Fruit fly (Drosophila melanogaster) whole organism, embryonic: Measurements from ENCODE around the gene SppL.
A peak's percentile ranks its signal among the peaks of the same experiment; 100 is the strongest.

ENCODE experiments used
- CG10147 ChIP-seq: fragments of 200-800 bp; sonication (Bioruptor generic); optimal IDR thresholded peaks from 2 replicates; lab custom pipeline; 2019; ENCODE audit warnings: missing biosample characterization, mild to moderate bottlenecking, missing genetic modification characterization, moderate library complexity
- CG1024 ChIP-seq: fragments of 200-800 bp; sonication (Bioruptor generic); IDR thresholded peaks from 2 replicates; pipeline ENCODE4 v1.3.6; 2022; ENCODE audit warnings: missing biosample characterization, missing genetic modification characterization
- CG10366 ChIP-seq: fragments of 200-800 bp; sonication (Bioruptor generic); IDR thresholded peaks from 2 replicates; pipeline ENCODE4 v1.3.6; 2022; ENCODE audit warnings: missing biosample characterization, missing genetic modification characterization
- CG10431 ChIP-seq: fragments of 200-800 bp; sonication (Bioruptor generic); optimal IDR thresholded peaks from 3 replicates; lab custom pipeline; 2018; ENCODE audit warnings: missing biosample characterization, mild to moderate bottlenecking, missing genetic modification characterization
- CG10979 ChIP-seq: fragments of 200-800 bp; sonication (Bioruptor generic); optimal IDR thresholded peaks from 2 replicates; lab custom pipeline; 2018; ENCODE audit warnings: missing biosample characterization, mild to moderate bottlenecking, missing genetic modification characterization, moderate library complexity
- CG13296 ChIP-seq: fragments of 200-800 bp; sonication (Bioruptor generic); optimal IDR thresholded peaks from 3 replicates; lab custom pipeline; 2018; ENCODE audit warnings: missing biosample characterization, mild to moderate bottlenecking, missing genetic modification characterization
- CG14441 ChIP-seq: fragments of 200-800 bp; sonication (Bioruptor generic); IDR thresholded peaks from 2 replicates; pipeline ENCODE4 v1.3.6; 2022; ENCODE audit warnings: missing biosample characterization, missing genetic modification characterization
- CG14860 ChIP-seq: fragments of 200-800 bp; sonication (Bioruptor generic); IDR thresholded peaks from 3 replicates; pipeline ENCODE4 v1.3.6; 2022; ENCODE audit warnings: missing biosample characterization, missing genetic modification characterization; ENCODE audit not compliant: partially characterized antibody
- CG1647 ChIP-seq: fragments of 200-800 bp; sonication (Bioruptor generic); optimal IDR thresholded peaks from 3 replicates; lab custom pipeline; 2016; ENCODE audit warnings: missing biosample characterization, missing genetic modification characterization
- CG17328 ChIP-seq: fragments of 200-800 bp; sonication (Bioruptor generic); IDR thresholded peaks from 2 replicates; pipeline ENCODE4 v1.3.6; 2022; ENCODE audit warnings: missing biosample characterization, missing genetic modification characterization
- CG17361 ChIP-seq: fragments of 200-800 bp; sonication (Bioruptor generic); IDR thresholded peaks from 3 replicates; pipeline ENCODE4 v1.3.6; 2022; ENCODE audit warnings: missing biosample characterization, missing genetic modification characterization
- CG18476 ChIP-seq: fragments of 200-800 bp; sonication (Bioruptor generic); optimal IDR thresholded peaks from 2 replicates; lab custom pipeline; 2016; ENCODE audit warnings: missing biosample characterization, mild to moderate bottlenecking, missing genetic modification characterization
- CG2120 ChIP-seq: fragments of 200-800 bp; sonication (Bioruptor generic); optimal IDR thresholded peaks from 3 replicates; lab custom pipeline; 2016; ENCODE audit warnings: missing biosample characterization, missing genetic modification characterization
- CG2199 ChIP-seq: fragments of 200-800 bp; sonication (Bioruptor generic); IDR thresholded peaks from 3 replicates; pipeline ENCODE4 v1.3.6; 2022; ENCODE audit warnings: missing biosample characterization, missing genetic modification characterization
- CG30403 ChIP-seq: fragments of 200-800 bp; sonication (Bioruptor generic); optimal IDR thresholded peaks from 3 replicates; lab custom pipeline; 2016; ENCODE audit warnings: missing biosample characterization, missing genetic modification characterization
- CG31441 ChIP-seq: fragments of 200-800 bp; sonication (Bioruptor generic); IDR thresholded peaks from 2 replicates; pipeline ENCODE4 v1.3.6; 2022; ENCODE audit warnings: missing biosample characterization, missing genetic modification characterization
- CG32532 ChIP-seq: fragments of 200-800 bp; sonication (Bioruptor generic); IDR thresholded peaks from 2 replicates; pipeline ENCODE4 v1.3.6; 2022; ENCODE audit warnings: missing biosample characterization, missing genetic modification characterization
- CG3726 ChIP-seq: fragments of 200-800 bp; sonication (Bioruptor generic); IDR thresholded peaks from 3 replicates; pipeline ENCODE4, ENCODE4 v1.3.6; 2022; ENCODE audit warnings: missing biosample characterization, missing genetic modification characterization
- CG6254 ChIP-seq: fragments of 200-800 bp; sonication (Bioruptor generic); optimal IDR thresholded peaks from 3 replicates; lab custom pipeline; 2017; ENCODE audit warnings: mild to moderate bottlenecking, missing biosample characterization, missing genetic modification reagents, missing genetic modification characterization
- CG7839 ChIP-seq: fragments of 200-800 bp; sonication (Bioruptor generic); optimal IDR thresholded peaks from 3 replicates; lab custom pipeline; 2018; ENCODE audit warnings: missing biosample characterization, mild to moderate bottlenecking, missing genetic modification characterization, moderate library complexity
- CG8290 ChIP-seq, 3 experiments: fragments of 200-800 bp; sonication (Bioruptor generic); optimal IDR thresholded peaks; 2 replicates each; lab custom pipeline; 2016 to 2019; ENCODE audit warnings: missing biosample characterization in 3 of 3, missing genetic modification characterization in 3 of 3, mild to moderate bottlenecking in 2 of 3, moderate library complexity in 1 of 3
- CG8924 ChIP-seq: fragments of 200-800 bp; optimal IDR thresholded peaks from 3 replicates; lab custom pipeline; 2019; ENCODE audit warnings: missing biosample characterization, mild to moderate bottlenecking, missing genetic modification characterization, moderate library complexity
- CG9437 ChIP-seq: fragments of 200-800 bp; sonication (Bioruptor generic); optimal IDR thresholded peaks from 2 replicates; lab custom pipeline; 2018; ENCODE audit warnings: missing biosample characterization, mild to moderate bottlenecking, missing genetic modification characterization
- CoRest ChIP-seq: fragments of 200-800 bp; sonication (Bioruptor generic); optimal IDR thresholded peaks from 3 replicates; lab custom pipeline; 2018; ENCODE audit warnings: missing biosample characterization, mild to moderate bottlenecking, missing genetic modification characterization, moderate library complexity
- Doc2 ChIP-seq: fragments of 200-800 bp; sonication (Bioruptor generic); IDR thresholded peaks from 2 replicates; pipeline ENCODE4 v1.3.6; 2022; ENCODE audit warnings: missing biosample characterization, missing genetic modification characterization
- HHEX ChIP-seq: fragments of 200-800 bp; sonication (Bioruptor generic); optimal IDR thresholded peaks from 3 replicates; lab custom pipeline; 2017; ENCODE audit warnings: missing biosample characterization, mild to moderate bottlenecking, missing genetic modification characterization, missing genetic modification reagents
- Nf-YB ChIP-seq: fragments of 200-800 bp; sonication (Bioruptor generic); optimal IDR thresholded peaks from 3 replicates; lab custom pipeline; 2019; ENCODE audit warnings: missing biosample characterization, mild to moderate bottlenecking, missing genetic modification characterization, moderate library complexity
- Poxn ChIP-seq: fragments of 200-800 bp; sonication (Bioruptor generic); IDR thresholded peaks from 2 replicates; pipeline ENCODE4 v1.3.6; 2022; ENCODE audit warnings: missing biosample characterization, missing genetic modification characterization
- Rfx ChIP-seq: fragments of 200-800 bp; sonication (Bioruptor generic); IDR thresholded peaks from 2 replicates; pipeline ENCODE4 v1.3.6; 2022; ENCODE audit warnings: missing biosample characterization, missing genetic modification characterization
- Spps ChIP-seq: fragments of 200-800 bp; sonication (Bioruptor generic); optimal IDR thresholded peaks from 2 replicates; lab custom pipeline; 2018; ENCODE audit warnings: missing biosample characterization, mild to moderate bottlenecking, missing genetic modification characterization
- TFAM ChIP-seq: fragments of 200-800 bp; sonication (Bioruptor generic); optimal IDR thresholded peaks from 2 replicates; lab custom pipeline; 2017; ENCODE audit warnings: missing biosample characterization, missing genetic modification characterization, inconsistent platforms
- Xbp1 ChIP-seq: fragments of 200-800 bp; sonication (Bioruptor generic); optimal IDR thresholded peaks from 3 replicates; lab custom pipeline; 2016; ENCODE audit warnings: missing biosample characterization, mild to moderate bottlenecking, missing genetic modification characterization
- Xrp1 ChIP-seq: fragments of 200-800 bp; sonication (Bioruptor generic); IDR thresholded peaks from 2 replicates; pipeline ENCODE4 v1.3.6; 2022; ENCODE audit warnings: missing biosample characterization, missing genetic modification characterization
- ash1 ChIP-seq: fragments of 200-800 bp; sonication (Bioruptor generic); optimal IDR thresholded peaks from 2 replicates; lab custom pipeline; 2018; ENCODE audit warnings: missing biosample characterization, mild to moderate bottlenecking, missing genetic modification characterization
- btn ChIP-seq: fragments of 200-800 bp; sonication (Bioruptor generic); optimal IDR thresholded peaks from 2 replicates; lab custom pipeline; 2016; ENCODE audit warnings: missing biosample characterization, missing genetic modification characterization
- cad ChIP-seq: fragments of >200 bp; optimal IDR thresholded peaks from 2 replicates; lab custom pipeline; 2017; ENCODE audit warnings: missing biosample characterization, missing genetic modification characterization
- chinmo ChIP-seq: fragments of 200-800 bp; sonication (Bioruptor generic); IDR thresholded peaks from 4 replicates; pipeline ENCODE4 v1.3.6; 2022; ENCODE audit warnings: missing biosample characterization, missing genetic modification characterization; ENCODE audit not compliant: partially characterized antibody
- dimm ChIP-seq: fragments of 200-800 bp; sonication (Bioruptor generic); IDR thresholded peaks from 2 replicates; pipeline ENCODE4 v1.3.6; 2022; ENCODE audit warnings: missing biosample characterization, missing genetic modification characterization
- dmrt11E ChIP-seq: fragments of 200-800 bp; sonication (Bioruptor generic); optimal IDR thresholded peaks from 3 replicates; lab custom pipeline; 2018; ENCODE audit warnings: missing biosample characterization, mild to moderate bottlenecking, missing genetic modification characterization, moderate library complexity
- ewg ChIP-seq: fragments of 200-800 bp; sonication (Bioruptor generic); optimal IDR thresholded peaks from 3 replicates; lab custom pipeline; 2017; ENCODE audit warnings: mild to moderate bottlenecking, missing biosample characterization, missing genetic modification reagents, missing genetic modification characterization
- gem ChIP-seq: fragments of 200-800 bp; sonication (Bioruptor generic); optimal IDR thresholded peaks from 2 replicates; lab custom pipeline; 2019; ENCODE audit warnings: missing biosample characterization, mild to moderate bottlenecking, missing genetic modification characterization, moderate library complexity
- h ChIP-seq: fragments of >200 bp; optimal IDR thresholded peaks from 2 replicates; lab custom pipeline; 2017
- kah ChIP-seq: fragments of 200-800 bp; sonication (Bioruptor generic); optimal IDR thresholded peaks from 2 replicates; lab custom pipeline; 2018; ENCODE audit warnings: missing biosample characterization, mild to moderate bottlenecking, missing genetic modification characterization
- klu ChIP-seq: fragments of 200-800 bp; sonication (Bioruptor generic); IDR thresholded peaks from 2 replicates; pipeline ENCODE4 v1.3.6; 2022; ENCODE audit warnings: missing biosample characterization, missing genetic modification characterization
- oc ChIP-seq: fragments of 200-800 bp; sonication (Bioruptor generic); optimal IDR thresholded peaks from 2 replicates; lab custom pipeline; 2018; ENCODE audit warnings: missing biosample characterization, mild to moderate bottlenecking, missing genetic modification characterization, moderate library complexity
- pb ChIP-seq: fragments of 200-800 bp; sonication (Bioruptor generic); optimal IDR thresholded peaks from 3 replicates; lab custom pipeline; 2016; ENCODE audit warnings: missing biosample characterization, missing genetic modification characterization
- pum ChIP-seq: fragments of 200-800 bp; sonication (Bioruptor generic); optimal IDR thresholded peaks from 2 replicates; lab custom pipeline; 2016; ENCODE audit warnings: missing biosample characterization, missing genetic modification characterization
- pzg ChIP-seq: fragments of 200-800 bp; sonication (Bioruptor generic); optimal IDR thresholded peaks from 3 replicates; lab custom pipeline; 2018; ENCODE audit warnings: missing biosample characterization, mild to moderate bottlenecking, missing genetic modification characterization, moderate library complexity
- row ChIP-seq: fragments of 200-800 bp; sonication (Bioruptor generic); IDR thresholded peaks from 3 replicates; pipeline ENCODE4 v1.3.6; 2022; ENCODE audit warnings: missing biosample characterization, missing genetic modification characterization
- seq ChIP-seq: fragments of 200-800 bp; sonication (Bioruptor generic); IDR thresholded peaks from 2 replicates; pipeline ENCODE4 v1.3.6; 2022; ENCODE audit warnings: missing biosample characterization, missing genetic modification characterization
- wek ChIP-seq: fragments of 200-800 bp; sonication (Bioruptor generic); optimal IDR thresholded peaks from 3 replicates; lab custom pipeline; 2018; ENCODE audit warnings: missing biosample characterization, mild to moderate bottlenecking, missing genetic modification characterization, moderate library complexity
- yki ChIP-seq: fragments of >200 bp; optimal IDR thresholded peaks from 3 replicates; lab custom pipeline; 2018

Gene SppL

DNA sequence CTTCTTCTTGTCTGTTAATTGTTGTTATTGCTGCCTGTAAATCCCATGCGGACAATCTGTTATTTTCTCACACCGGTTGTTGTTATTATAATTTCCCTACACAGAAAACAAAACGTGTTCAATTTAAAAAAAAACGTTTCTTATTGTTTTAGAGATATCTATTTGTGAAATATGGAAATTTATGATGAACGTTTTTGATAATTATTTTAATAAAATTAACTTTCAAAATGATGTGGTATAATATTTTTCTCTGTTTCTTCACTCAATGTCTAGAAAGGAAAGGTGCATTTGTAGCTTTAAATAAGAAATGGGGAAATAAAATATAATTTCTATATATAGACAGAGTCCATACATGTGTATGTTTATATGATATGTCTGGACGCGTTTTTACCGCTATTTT lies 2.5 kb downstream of the SppL start (continued):
- TF ChIP-seq CG3726 (no peak), TFAM (GFP tag; lab: Kevin White, UChicago) (no peak), CG31441 (GFP tag; lab: Robert Waterston, UW) (peak; percentile 91), HHEX (GFP tag; lab: Kevin White, UChicago) (no peak), seq (GFP tag; lab: Robert Waterston, UW) (no peak), CG14860 (GFP tag; lab: Robert Waterston, UW) (no peak), yki (lab: Kevin White, UChicago) (no peak), pb (GFP tag; lab: Kevin White, UChicago) (no peak), oc (tag; lab: Kevin White, UChicago) (peak; percentile 87), pum (no peak), CG17361 (GFP tag; lab: Robert Waterston, UW) (peak; percentile 90), CG2120 (GFP tag; lab: Kevin White, UChicago) (peak; percentile 3), Spps (tag; lab: Kevin White, UChicago) (peak; percentile 75), Rfx (no peak), kah (GFP tag; lab: Kevin White, UChicago) (peak; percentile 48), CG13296 (peak; percentile 6), ewg (peak; percentile 40), CG1647 (GFP tag; lab: Kevin White, UChicago) (no peak), CG1024 (0 out of 2 replicates have a peak, but pooled peaks have one; percentile 49), CG9437 (GFP tag; lab: Kevin White, UChicago) (peak; percentile 67), dmrt11E (peak; percentile 86), CG10147 (GFP tag; lab: Kevin White, UChicago) (peak; percentile 49), CG14441 (0 out of 2 replicates have a peak, but pooled peaks have one; percentile 13), CG7839 (tag; lab: Kevin White, UChicago) (peak; percentile 81), klu (GFP tag; lab: Robert Waterston, UW) (no peak), CG8924 (tag; lab: Kevin White, UChicago) (peak; percentile 80), Nf-YB (GFP tag; lab: Kevin White, UChicago) (peak; percentile 55), CG8290 (GFP tag; optimal IDR thresholded peaks at IDR 0.05; lab: Kevin White, UChicago) (no peak), CG8290 (tag; optimal IDR thresholded peaks at IDR 0.05; lab: Kevin White, UChicago) (no peak), Xrp1 (GFP tag; lab: Robert Waterston, UW) (peak; percentile 78), h (lab: Kevin White, UChicago) (no peak), CG6254 (GFP tag; lab: Kevin White, UChicago) (peak; percentile 31), CG17328 (GFP tag; lab: Robert Waterston, UW) (peak; percentile 78), CG10431 (GFP tag; lab: Kevin White, UChicago) (peak; percentile 11), btn (GFP tag; lab: Kevin White, UChicago) (no peak), Xbp1 (peak; percentile 59), CG30403 (peak; percentile 73), dimm (GFP tag; lab: Robert Waterston, UW) (peak; percentile 13; the same call in 1 of the 2 replicates), row (GFP tag; lab: Robert Waterston, UW) (peak; percentile 56), Poxn (GFP tag; lab: Robert Waterston, UW) (no peak), CG18476 (GFP tag; lab: Kevin White, UChicago) (peak; percentile 34), chinmo (GFP tag; lab: Robert Waterston, UW) (no peak), Doc2 (GFP tag; lab: Robert Waterston, UW) (no peak), cad (no peak), CG2199 (no peak), CG10366 (GFP tag; lab: Robert Waterston, UW) (peak; percentile 11; the same call in 1 of the 2 replicates), wek (GFP tag; lab: Kevin White, UChicago) (no peak), CG32532 (GFP tag; lab: Robert Waterston, UW) (no peak), pzg (GFP tag; lab: Kevin White, UChicago) (no peak), CG10979 (tag; lab: Kevin White, UChicago) (peak; percentile 87), gem (peak; percentile 91), CoRest (tag; lab: Kevin White, UChicago) (peak; percentile 77), ash1 (GFP tag; lab: Kevin White, UChicago) (no peak)
